Worm (Caenorhabditis elegans): ENCODE data around the gene nhr-201.
A peak's percentile ranks its signal among the peaks of the same experiment; 100 is the strongest.

nhr-201 gene

ce11 chrV:457839-458238, 6.8 kb upstream of the nhr-201 start:
- TF ChIP-seq unc-55 (GFP tag; optimal IDR thresholded peaks at IDR 0.05): no peak
- no peak for TF ChIP-seq R02D3.7 (tag; optimal IDR thresholded peaks at IDR 0.05)
- TF ChIP-seq sem-4 (tag; optimal IDR thresholded peaks at IDR 0.05): no peak
- no peak for TF ChIP-seq C34F6.9 (tag; optimal IDR thresholded peaks at IDR 0.05)
- TF ChIP-seq ztf-4 (tag; optimal IDR thresholded peaks at IDR 0.05): no peak
- no peak for TF ChIP-seq unc-39 (tag; optimal IDR thresholded peaks at IDR 0.05)
- TF ChIP-seq gmeb-1 (tag; optimal IDR thresholded peaks at IDR 0.05): no peak
- no peak for TF ChIP-seq zag-1 (tag; optimal IDR thresholded peaks at IDR 0.05)
- no peak for TF ChIP-seq ceh-82 (tag; optimal IDR thresholded peaks at IDR 0.05)
- TF ChIP-seq blmp-1 (tag; optimal IDR thresholded peaks at IDR 0.05; ENCODE audit: insufficient read depth): no peak
- no peak for TF ChIP-seq mab-5 (tag; optimal IDR thresholded peaks at IDR 0.05)
- TF ChIP-seq mbf-1 (tag; optimal IDR thresholded peaks at IDR 0.05): no peak
- TF ChIP-seq crh-2 (tag; optimal IDR thresholded peaks at IDR 0.05): no peak
- no peak for TF ChIP-seq elt-3 (tag; optimal IDR thresholded peaks at IDR 0.05)

ce11 chrV:459464-459863, 5.2 kb upstream of the nhr-201 start, which contains the start of gene nhr-203:
nhr-203 (plus strand) TSS chrV:459795.
- TF ChIP-seq skn-1 (tag; optimal IDR thresholded peaks at IDR 0.05) (peak; percentile 52), elt-3 (tag; optimal IDR thresholded peaks at IDR 0.05) (no peak), alr-1 (tag; optimal IDR thresholded peaks at IDR 0.05) (no peak), lsy-2 (tag; optimal IDR thresholded peaks at IDR 0.05) (no peak), lin-13 (GFP tag; optimal IDR thresholded peaks at IDR 0.05) (no peak), lin-39 (tag; optimal IDR thresholded peaks at IDR 0.05) (no peak), gmeb-1 (tag; optimal IDR thresholded peaks at IDR 0.05) (peak; percentile 37), sma-3 (GFP tag; optimal IDR thresholded peaks at IDR 0.05) (no peak), mbf-1 (tag; optimal IDR thresholded peaks at IDR 0.05) (no peak), fos-1 (tag; optimal IDR thresholded peaks at IDR 0.05) (peak; percentile 75), nhr-21 (tag; optimal IDR thresholded peaks at IDR 0.05) (no peak), F13H6.1 (tag; optimal IDR thresholded peaks at IDR 0.05) (peak; percentile 1), nhr-77 (tag; optimal IDR thresholded peaks at IDR 0.05) (no peak), ztf-11 (tag; optimal IDR thresholded peaks at IDR 0.05) (no peak), crh-2 (tag; optimal IDR thresholded peaks at IDR 0.05) (peak; percentile 45), ztf-4 (tag; optimal IDR thresholded peaks at IDR 0.05) (no peak), sma-9 (GFP tag; optimal IDR thresholded peaks at IDR 0.05) (peak; percentile 80), sma-9 (tag; optimal IDR thresholded peaks at IDR 0.05) (no peak), nhr-129 (tag; optimal IDR thresholded peaks at IDR 0.05) (no peak), nhr-237 (tag; optimal IDR thresholded peaks at IDR 0.05) (no peak)

ce11 chrV:462263-462662, 2.4 kb upstream of the nhr-201 start, which contains the start of gene nhr-202:
nhr-202 (plus strand) TSS chrV:462588.
- peak; percentile 52 for TF ChIP-seq fos-1 (tag; optimal IDR thresholded peaks at IDR 0.05)
- TF ChIP-seq nhr-129 (tag; optimal IDR thresholded peaks at IDR 0.05): peak; percentile 68
- peak; percentile 12 for TF ChIP-seq gmeb-1 (tag; optimal IDR thresholded peaks at IDR 0.05)
- no peak for TF ChIP-seq ama-1 (optimal IDR thresholded peaks at IDR 0.05)
- peak; percentile 34 for TF ChIP-seq nhr-25 (tag; optimal IDR thresholded peaks at IDR 0.05)
- no peak for TF ChIP-seq ztf-1 (GFP tag; conservative IDR thresholded peaks at IDR 0.05)
- no peak for TF ChIP-seq lin-13 (GFP tag; optimal IDR thresholded peaks at IDR 0.05)
- no peak for TF ChIP-seq sem-4 (tag; optimal IDR thresholded peaks at IDR 0.05)
- peak; percentile 83 for TF ChIP-seq sma-9 (GFP tag; optimal IDR thresholded peaks at IDR 0.05)
- TF ChIP-seq sma-9 (tag; optimal IDR thresholded peaks at IDR 0.05): no peak
- TF ChIP-seq F13H6.1 (tag; optimal IDR thresholded peaks at IDR 0.05): peak; percentile 4
- TF ChIP-seq crh-2 (tag; optimal IDR thresholded peaks at IDR 0.05): peak; percentile 65

ce11 chrV:465355-465754, 727 bp downstream of the nhr-201 start:
- TF ChIP-seq ZK546.5 (tag; optimal IDR thresholded peaks at IDR 0.05) (no peak), R02D3.7 (tag; optimal IDR thresholded peaks at IDR 0.05) (no peak), elt-1 (tag; optimal IDR thresholded peaks at IDR 0.05) (no peak), ztf-11 (tag; optimal IDR thresholded peaks at IDR 0.05) (no peak), ceh-82 (tag; optimal IDR thresholded peaks at IDR 0.05) (no peak), aly-2 (tag; optimal IDR thresholded peaks at IDR 0.05) (no peak), nhr-237 (tag; optimal IDR thresholded peaks at IDR 0.05) (no peak), blmp-1 (tag; optimal IDR thresholded peaks at IDR 0.05; ENCODE audit: insufficient read depth) (peak; percentile 33), nhr-10 (tag; optimal IDR thresholded peaks at IDR 0.05) (no peak), lsy-2 (tag; optimal IDR thresholded peaks at IDR 0.05) (no peak), lin-11 (tag; optimal IDR thresholded peaks at IDR 0.05) (no peak), nhr-25 (tag; optimal IDR thresholded peaks at IDR 0.05) (no peak), nhr-6 (tag; optimal IDR thresholded peaks at IDR 0.05) (no peak), sma-9 (GFP tag; optimal IDR thresholded peaks at IDR 0.05) (peak; percentile 25), sma-9 (tag; optimal IDR thresholded peaks at IDR 0.05) (no peak)
